Worm (Caenorhabditis elegans): ENCODE results near the gene srlf-13.

Gene srlf-13

ce11 chrIV:10896512-10896911 is at the start of gene srlf-13:
TSS of gene srlf-13 (minus strand) at chrIV:10896612.
- TF ChIP-seq sma-9 (GFP tag; optimal IDR thresholded peaks at IDR 0.05) (no peak), sma-9 (tag; optimal IDR thresholded peaks at IDR 0.05) (no peak), aly-2 (tag; optimal IDR thresholded peaks at IDR 0.05) (no peak), F13H6.1 (tag; optimal IDR thresholded peaks at IDR 0.05) (no peak), lin-11 (tag; optimal IDR thresholded peaks at IDR 0.05) (no peak), sma-3 (GFP tag; optimal IDR thresholded peaks at IDR 0.05) (no peak), ztf-11 (tag; optimal IDR thresholded peaks at IDR 0.05) (no peak), ztf-4 (tag; optimal IDR thresholded peaks at IDR 0.05) (no peak), lin-39 (tag; optimal IDR thresholded peaks at IDR 0.05) (no peak), ama-1 (optimal IDR thresholded peaks at IDR 0.05) (no peak), skn-1 (tag; optimal IDR thresholded peaks at IDR 0.05) (no peak), ceh-16 (tag; optimal IDR thresholded peaks at IDR 0.05) (no peak), nhr-12 (tag; optimal IDR thresholded peaks at IDR 0.05) (no peak), lsy-2 (tag; optimal IDR thresholded peaks at IDR 0.05) (no peak), nhr-237 (tag; optimal IDR thresholded peaks at IDR 0.05) (no peak), ztf-1 (GFP tag; conservative IDR thresholded peaks at IDR 0.05) (no peak)

- TF ChIP-seq nhr-77 (tag; optimal IDR thresholded peaks at IDR 0.05) = no peak
- TF ChIP-seq lin-39 (tag; optimal IDR thresholded peaks at IDR 0.05) = no peak
- TF ChIP-seq C34F6.9 (tag; optimal IDR thresholded peaks at IDR 0.05) = peak; percentile 92
- TF ChIP-seq fos-1 (tag; optimal IDR thresholded peaks at IDR 0.05) = peak; percentile 19
- TF ChIP-seq nhr-11 (tag; optimal IDR thresholded peaks at IDR 0.05) = no peak
- TF ChIP-seq ama-1 (optimal IDR thresholded peaks at IDR 0.05) = peak; percentile 24
- TF ChIP-seq Y55F3AM.14 (GFP tag; optimal IDR thresholded peaks at IDR 0.05) = no peak
- no peak for TF ChIP-seq dmd-4 (tag; optimal IDR thresholded peaks at IDR 0.05)
- no peak for TF ChIP-seq R02D3.7 (tag; optimal IDR thresholded peaks at IDR 0.05)
- no peak for TF ChIP-seq unc-62 (GFP tag; optimal IDR thresholded peaks at IDR 0.05)
- peak; percentile 33 for TF ChIP-seq sem-4 (tag; optimal IDR thresholded peaks at IDR 0.05)
- TF ChIP-seq elt-1 (tag; optimal IDR thresholded peaks at IDR 0.05) = no peak
- peak; percentile 22 for TF ChIP-seq sma-3 (GFP tag; optimal IDR thresholded peaks at IDR 0.05)
- peak; percentile 63 for TF ChIP-seq ztf-4 (tag; optimal IDR thresholded peaks at IDR 0.05)
- TF ChIP-seq blmp-1 (tag; optimal IDR thresholded peaks at IDR 0.05; ENCODE audit: insufficient read depth) = no peak
- no peak for TF ChIP-seq ztf-1 (GFP tag; conservative IDR thresholded peaks at IDR 0.05)
- TF ChIP-seq nhr-129 (tag; optimal IDR thresholded peaks at IDR 0.05) = peak; percentile 81
- TF ChIP-seq ZK546.5 (tag; optimal IDR thresholded peaks at IDR 0.05) = no peak
- TF ChIP-seq alr-1 (tag; optimal IDR thresholded peaks at IDR 0.05) = no peak
- TF ChIP-seq sma-9 (GFP tag; optimal IDR thresholded peaks at IDR 0.05) = peak; percentile 84
- no peak for TF ChIP-seq sma-9 (tag; optimal IDR thresholded peaks at IDR 0.05)
- TF ChIP-seq F13H6.1 (tag; optimal IDR thresholded peaks at IDR 0.05) = peak; percentile 44
- peak; percentile 51 for TF ChIP-seq mab-5 (tag; optimal IDR thresholded peaks at IDR 0.05)
- peak; percentile 64 for TF ChIP-seq zag-1 (tag; optimal IDR thresholded peaks at IDR 0.05)
- TF ChIP-seq mdl-1 (tag; optimal IDR thresholded peaks at IDR 0.05) = peak; percentile 77 to 84
- no peak for TF ChIP-seq lin-11 (tag; optimal IDR thresholded peaks at IDR 0.05)
- TF ChIP-seq aly-2 (tag; optimal IDR thresholded peaks at IDR 0.05) = no peak
- TF ChIP-seq nhr-21 (tag; optimal IDR thresholded peaks at IDR 0.05) = no peak
- TF ChIP-seq snpc-4 (tag; optimal IDR thresholded peaks at IDR 0.05) = peak; percentile 36
- no peak for TF ChIP-seq ceh-16 (tag; optimal IDR thresholded peaks at IDR 0.05)
- TF ChIP-seq skn-1 (tag; optimal IDR thresholded peaks at IDR 0.05) = peak; percentile 38
- TF ChIP-seq ceh-82 (tag; optimal IDR thresholded peaks at IDR 0.05) = no peak
- TF ChIP-seq crh-2 (tag; optimal IDR thresholded peaks at IDR 0.05) = peak; percentile 90
- no peak for TF ChIP-seq gmeb-1 (tag; optimal IDR thresholded peaks at IDR 0.05)
- TF ChIP-seq elt-3 (tag; optimal IDR thresholded peaks at IDR 0.05) = no peak
- TF ChIP-seq lsy-2 (tag; optimal IDR thresholded peaks at IDR 0.05) = peak; percentile 37 to 83
- TF ChIP-seq unc-39 (tag; optimal IDR thresholded peaks at IDR 0.05) = no peak
- no peak for TF ChIP-seq nhr-12 (tag; optimal IDR thresholded peaks at IDR 0.05)
- TF ChIP-seq lin-13 (GFP tag; optimal IDR thresholded peaks at IDR 0.05) = peak; percentile 74
- TF ChIP-seq nhr-10 (tag; optimal IDR thresholded peaks at IDR 0.05) = no peak
- TF ChIP-seq nhr-237 (tag; optimal IDR thresholded peaks at IDR 0.05) = no peak
- no peak for TF ChIP-seq mbf-1 (tag; optimal IDR thresholded peaks at IDR 0.05)
- peak; percentile 94 for TF ChIP-seq unc-55 (GFP tag; optimal IDR thresholded peaks at IDR 0.05)
- no peak for TF ChIP-seq nhr-23 (tag; optimal IDR thresholded peaks at IDR 0.05)
- TF ChIP-seq nhr-25 (tag; optimal IDR thresholded peaks at IDR 0.05) = no peak
- TF ChIP-seq ztf-11 (tag; optimal IDR thresholded peaks at IDR 0.05) = no peak
- TF ChIP-seq peb-1 (tag; optimal IDR thresholded peaks at IDR 0.05) = no peak
- peak; percentile 56 for TF ChIP-seq nhr-6 (tag; optimal IDR thresholded peaks at IDR 0.05)
- no peak for TF ChIP-seq egl-27 (tag; optimal IDR thresholded peaks at IDR 0.05)
These were observed 40.6 kb upstream of the srlf-13 start, which contains the start of gene fic-1 for ce11 chrIV:10936906-10937540. TSS of gene fic-1 (plus strand) at chrIV:10937454.
